Worm (Caenorhabditis elegans): ENCODE results near the gene R13H7.2.

R13H7.2 gene

ce11 chrIV:6867791-6868190, 8.6 kb upstream of the R13H7.2 start, which contains the start of gene srx-20:
Gene srx-20, plus strand, starts transcription at chrIV:6868091.
- no peak for TF ChIP-seq zag-1 (tag; optimal IDR thresholded peaks at IDR 0.05)
- no peak for TF ChIP-seq Y116A8C.19 (tag; optimal IDR thresholded peaks at IDR 0.05; ENCODE audit: borderline replicate concordance)
- no peak for TF ChIP-seq egl-27 (tag; optimal IDR thresholded peaks at IDR 0.05)
- TF ChIP-seq ceh-63 (GFP tag; optimal IDR thresholded peaks at IDR 0.05): no peak
- TF ChIP-seq C34B4.2 (tag; optimal IDR thresholded peaks at IDR 0.05): no peak
- no peak for TF ChIP-seq nhr-76 (tag; optimal IDR thresholded peaks at IDR 0.05)
- TF ChIP-seq pag-3 (tag; optimal IDR thresholded peaks at IDR 0.05; ENCODE audit: borderline replicate concordance, insufficient read depth): no peak
- TF ChIP-seq ceh-90 (tag; optimal IDR thresholded peaks at IDR 0.05): no peak
- TF ChIP-seq vab-15 (tag; optimal IDR thresholded peaks at IDR 0.05): no peak
- no peak for TF ChIP-seq ces-1 (GFP tag; optimal IDR thresholded peaks at IDR 0.05)
- no peak for TF ChIP-seq pax-3 (tag; optimal IDR thresholded peaks at IDR 0.05)
- TF ChIP-seq egl-13 (tag; optimal IDR thresholded peaks at IDR 0.05): no peak
- TF ChIP-seq nhr-85 (tag): no peak
- TF ChIP-seq swsn-7 (tag; optimal IDR thresholded peaks at IDR 0.05): no peak

- TF ChIP-seq aly-2 (tag; optimal IDR thresholded peaks at IDR 0.05) (no peak), lin-15B (tag; optimal IDR thresholded peaks at IDR 0.05) (no peak), tbx-2 (tag; optimal IDR thresholded peaks at IDR 0.05) (peak; percentile 8), nhr-71 (tag; optimal IDR thresholded peaks at IDR 0.05) (peak; percentile 7), nhr-47 (tag; optimal IDR thresholded peaks at IDR 0.05) (peak; percentile 23), elt-2 (tag; optimal IDR thresholded peaks at IDR 0.05) (no peak), nhr-28 (tag; optimal IDR thresholded peaks at IDR 0.05) (no peak), lin-14 (GFP tag; optimal IDR thresholded peaks at IDR 0.05) (peak; percentile 51), efl-1 (optimal IDR thresholded peaks at IDR 0.05) (no peak), efl-1 (GFP tag; optimal IDR thresholded peaks at IDR 0.05 in 1 of 2) (peak in 1 of 2 experiments; percentile 61)
Measured at ce11 chrIV:6852727-6853126, 6.4 kb downstream of the R13H7.2 start.

- no peak for TF ChIP-seq unc-62 (GFP tag; optimal IDR thresholded peaks at IDR 0.05)
- no peak for TF ChIP-seq snpc-4 (tag; optimal IDR thresholded peaks at IDR 0.05)
- no peak for TF ChIP-seq nhr-90 (tag; optimal IDR thresholded peaks at IDR 0.05; ENCODE audit: poor library complexity)
- TF ChIP-seq ceh-82 (tag; optimal IDR thresholded peaks at IDR 0.05): no peak
- TF ChIP-seq mab-9 (GFP tag; IDR thresholded peaks at IDR 0.05): no peak
- no peak for TF ChIP-seq zip-4 (GFP tag; optimal IDR thresholded peaks at IDR 0.05)
- no peak for TF ChIP-seq elt-3 (tag; optimal IDR thresholded peaks at IDR 0.05)
- no peak for TF ChIP-seq lin-35 (GFP tag; optimal IDR thresholded peaks at IDR 0.05)
- no peak for TF ChIP-seq lin-14 (GFP tag; optimal IDR thresholded peaks at IDR 0.05)
- no peak for TF ChIP-seq fkh-8 (tag; optimal IDR thresholded peaks at IDR 0.05)
- no peak for TF ChIP-seq ceh-63 (GFP tag; optimal IDR thresholded peaks at IDR 0.05)
- no peak for TF ChIP-seq nhr-85 (tag)
- TF ChIP-seq irx-1 (tag; optimal IDR thresholded peaks at IDR 0.05): no peak
- TF ChIP-seq blmp-1 (tag; optimal IDR thresholded peaks at IDR 0.05): no peak
- no peak for TF ChIP-seq pqm-1 (tag; optimal IDR thresholded peaks at IDR 0.05)
- no peak for TF ChIP-seq fkh-10 (GFP tag; optimal IDR thresholded peaks at IDR 0.05)
Measured at ce11 chrIV:6842470-6843008, 16.6 kb downstream of the R13H7.2 start, which contains the start of gene lip-1. Gene lip-1, plus strand, starts transcription at chrIV:6842958.

All from whole organism, L1 larva.